Worm (Caenorhabditis elegans): ENCODE data around the gene K10C2.2.

Gene K10C2.2

DNA sequence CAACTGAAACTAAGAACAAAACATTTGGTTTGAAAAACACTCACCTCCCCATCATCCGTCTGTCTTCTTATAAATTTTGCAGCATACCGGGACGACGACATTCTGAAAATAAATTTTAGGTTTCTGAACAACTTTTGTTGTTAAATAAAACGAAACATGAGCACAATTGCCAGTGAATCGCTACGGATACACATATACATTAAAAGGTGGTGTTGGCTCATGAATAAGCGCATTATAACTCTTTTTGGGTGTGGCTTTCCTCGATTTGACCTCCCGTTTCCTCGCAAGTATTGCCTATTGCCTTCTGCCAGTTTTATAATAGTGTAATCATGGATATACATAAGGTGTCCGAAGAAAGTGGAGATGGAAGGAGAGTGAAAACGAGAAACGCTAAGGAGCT, 42.1 kb downstream of the K10C2.2 start, which contains the start of gene igcm-2:
Gene igcm-2 (minus strand): TSS at position 101 of the 400 bp plus-strand sequence.
- no peak for TF ChIP-seq cnd-1 (tag; optimal IDR thresholded peaks at IDR 0.05)
- no peak for TF ChIP-seq lsy-2 (tag; optimal IDR thresholded peaks at IDR 0.05)
- TF ChIP-seq M03D4.4 (tag; optimal IDR thresholded peaks at IDR 0.05), result no peak
- no peak for TF ChIP-seq unc-39 (tag; optimal IDR thresholded peaks at IDR 0.05)
- TF ChIP-seq bed-3 (GFP tag; optimal IDR thresholded peaks at IDR 0.05), result no peak
- no peak for TF ChIP-seq unc-62 (GFP tag; optimal IDR thresholded peaks at IDR 0.05)
- no peak for TF ChIP-seq tbx-8 (GFP tag; optimal IDR thresholded peaks at IDR 0.05)
- no peak for TF ChIP-seq nhr-76 (tag; optimal IDR thresholded peaks at IDR 0.05)
- TF ChIP-seq mep-1 (tag; optimal IDR thresholded peaks at IDR 0.05), result no peak
- no peak for TF ChIP-seq zip-8 (tag; optimal IDR thresholded peaks at IDR 0.05)
- TF ChIP-seq nhr-28 (tag; optimal IDR thresholded peaks at IDR 0.05), result no peak
- no peak for TF ChIP-seq lin-13 (tag; optimal IDR thresholded peaks at IDR 0.05)

DNA sequence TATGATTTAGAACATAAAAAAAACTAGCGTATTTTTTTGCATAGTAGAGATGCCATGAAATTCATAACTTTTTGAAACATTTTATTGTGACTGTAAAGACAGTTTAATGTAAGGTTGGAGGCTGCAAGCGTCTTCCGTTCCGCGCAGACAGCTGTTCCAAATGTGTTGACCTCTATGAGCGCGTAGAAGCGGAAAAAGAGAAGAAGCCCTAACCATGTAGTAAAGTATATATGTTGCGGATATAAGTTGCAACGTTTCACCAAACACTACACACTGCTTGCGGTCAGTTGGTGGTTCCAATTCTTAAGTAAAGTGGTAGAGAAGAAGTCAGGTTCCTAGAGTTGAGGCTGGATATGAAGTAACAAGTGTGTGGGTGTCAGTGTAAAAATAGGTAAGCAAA, 44.9 kb downstream of the K10C2.2 start:
- TF ChIP-seq hlh-1 (tag; optimal IDR thresholded peaks at IDR 0.05) (peak; percentile 99), lin-32 (GFP tag; optimal IDR thresholded peaks at IDR 0.05) (no peak)

ce11 chrX:6385185-6385584, 48.4 kb downstream of the K10C2.2 start, which contains the start of gene igdb-3:
TSS of gene igdb-3 (plus strand) at chrX:6385485.
- TF ChIP-seq pha-4 (tag; optimal IDR thresholded peaks at IDR 0.05), result no peak
- TF ChIP-seq M03D4.4 (tag; optimal IDR thresholded peaks at IDR 0.05), result no peak
- no peak for TF ChIP-seq lin-32 (GFP tag; optimal IDR thresholded peaks at IDR 0.05)
- no peak for TF ChIP-seq ceh-39 (tag; optimal IDR thresholded peaks at IDR 0.05)
- no peak for TF ChIP-seq nhr-2 (tag; optimal IDR thresholded peaks at IDR 0.05)
- no peak for TF ChIP-seq cnd-1 (tag; optimal IDR thresholded peaks at IDR 0.05)
- no peak for TF ChIP-seq nhr-76 (tag; optimal IDR thresholded peaks at IDR 0.05)
- no peak for TF ChIP-seq mls-2 (tag; optimal IDR thresholded peaks at IDR 0.05)
- TF ChIP-seq lsy-2 (tag; optimal IDR thresholded peaks at IDR 0.05), result no peak
- no peak for TF ChIP-seq unc-120 (tag; optimal IDR thresholded peaks at IDR 0.05; ENCODE audit: poor library complexity, severe bottlenecking)
- TF ChIP-seq blmp-1 (tag; optimal IDR thresholded peaks at IDR 0.05), result no peak
- no peak for TF ChIP-seq unc-62 (GFP tag; optimal IDR thresholded peaks at IDR 0.05)
- no peak for TF ChIP-seq nhr-237 (tag; optimal IDR thresholded peaks at IDR 0.05)
- TF ChIP-seq ces-1 (GFP tag; optimal IDR thresholded peaks at IDR 0.05), result no peak
- TF ChIP-seq sem-2 (GFP tag; optimal IDR thresholded peaks at IDR 0.05), result no peak
- TF ChIP-seq elt-3 (tag; optimal IDR thresholded peaks at IDR 0.05), result no peak
- no peak for TF ChIP-seq zip-8 (tag; optimal IDR thresholded peaks at IDR 0.05)

DNA sequence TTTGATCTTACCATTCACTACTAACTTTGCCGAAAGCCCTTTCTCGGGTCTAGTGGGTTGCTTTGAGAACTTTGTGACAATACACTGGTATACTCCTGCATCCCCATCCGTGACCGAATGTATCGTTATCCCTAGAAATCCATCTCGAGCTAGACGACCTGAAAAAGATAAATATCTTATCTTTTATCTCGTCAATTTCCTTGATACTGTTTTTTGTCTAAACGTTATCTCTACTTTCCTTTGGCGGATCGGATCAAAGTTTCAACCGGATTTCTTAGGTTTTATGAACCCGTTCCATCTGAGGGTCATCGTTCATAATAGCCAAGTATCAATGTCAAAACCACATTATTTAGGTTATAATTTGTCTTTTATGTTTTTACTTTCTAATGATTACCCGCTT, 49.1 kb downstream of the K10C2.2 start:
- TF ChIP-seq elt-1 (tag; optimal IDR thresholded peaks at IDR 0.05; ENCODE audit: borderline replicate concordance, insufficient read depth) (peak; percentile 90), lsy-2 (tag; optimal IDR thresholded peaks at IDR 0.05) (no peak)

ce11 chrX:6382930-6383329, 50.7 kb downstream of the K10C2.2 start:
- TF ChIP-seq nhr-2 (tag; optimal IDR thresholded peaks at IDR 0.05) (no peak), elt-1 (tag; optimal IDR thresholded peaks at IDR 0.05; ENCODE audit: borderline replicate concordance, insufficient read depth) (peak; percentile 24), lsy-2 (tag; optimal IDR thresholded peaks at IDR 0.05) (no peak), cnd-1 (tag; optimal IDR thresholded peaks at IDR 0.05) (no peak), ceh-83 (GFP tag; optimal IDR thresholded peaks at IDR 0.05) (no peak), ztf-11 (tag; optimal IDR thresholded peaks at IDR 0.05) (no peak), ceh-43 (GFP tag; optimal IDR thresholded peaks at IDR 0.05) (no peak), lin-32 (GFP tag; optimal IDR thresholded peaks at IDR 0.05) (no peak), unc-39 (tag; optimal IDR thresholded peaks at IDR 0.05) (no peak), hlh-1 (tag; optimal IDR thresholded peaks at IDR 0.05) (no peak), blmp-1 (tag; optimal IDR thresholded peaks at IDR 0.05) (no peak), ham-2 (GFP tag; optimal IDR thresholded peaks at IDR 0.05) (peak; percentile 19), mls-2 (tag; optimal IDR thresholded peaks at IDR 0.05) (no peak)
